Fruit fly (Drosophila melanogaster) whole organism, wandering third instar larva: ENCODE results near the gene CG14823.

Experiments used
- Abd-B ChIP-seq: fragments of >200 bp; optimal IDR thresholded peaks from 2 replicates; lab custom pipeline; 2017; ENCODE audit warnings: missing biosample characterization, missing genetic modification characterization
- CG32264 ChIP-seq: fragments of 200-800 bp; sonication (Bioruptor generic); optimal IDR thresholded peaks from 2 replicates; lab custom pipeline; 2016; ENCODE audit warnings: missing biosample characterization, missing genetic modification characterization
- Dfd ChIP-seq: fragments of >200 bp; optimal IDR thresholded peaks from 2 replicates; lab custom pipeline; 2017; ENCODE audit warnings: missing biosample characterization, missing genetic modification characterization
- HLH106 ChIP-seq: fragments of 200-800 bp; optimal IDR thresholded peaks from 3 replicates; lab custom pipeline; 2019; ENCODE audit warnings: missing biosample characterization, mild to moderate bottlenecking, missing genetic modification characterization, moderate library complexity
- Myc ChIP-seq: fragments of >200 bp; optimal IDR thresholded peaks from 2 replicates; lab custom pipeline; 2017
- Rel ChIP-seq, 2 experiments: fragments of 200-800 bp; sonication (Bioruptor generic) in 1 of 2; optimal IDR thresholded peaks; 2 replicates in 1 of 2; 3 replicates in 1 of 2; lab custom pipeline; 2016 to 2019; ENCODE audit warnings: mild to moderate bottlenecking in 2 of 2, missing biosample characterization in 2 of 2, missing genetic modification characterization in 2 of 2, moderate library complexity in 1 of 2
- Sp1 ChIP-seq: fragments of 200-800 bp; sonication (Bioruptor generic); optimal IDR thresholded peaks from 3 replicates; lab custom pipeline; 2019; ENCODE audit warnings: missing biosample characterization, mild to moderate bottlenecking, missing genetic modification characterization, moderate library complexity
- foxo ChIP-seq, 2 experiments: fragments of 200-800 bp; sonication (Bioruptor generic); optimal IDR thresholded peaks; 2 replicates in 1 of 2; 3 replicates in 1 of 2; lab custom pipeline; 2016 to 2017; ENCODE audit warnings: missing biosample characterization in 2 of 2, missing genetic modification characterization in 2 of 2
- psq ChIP-seq: fragments of 200-800 bp; sonication (Bioruptor generic); optimal IDR thresholded peaks from 3 replicates; lab custom pipeline; 2017; ENCODE audit warnings: missing biosample characterization, mild to moderate bottlenecking, missing genetic modification characterization, moderate library complexity
- sv ChIP-seq: fragments of 200-800 bp; sonication (Bioruptor generic); optimal IDR thresholded peaks from 3 replicates; lab custom pipeline; 2016; ENCODE audit warnings: missing biosample characterization, missing genetic modification characterization
- usp ChIP-seq: fragments of >200 bp; optimal IDR thresholded peaks from 2 replicates; lab custom pipeline; 2017; ENCODE audit warnings: missing biosample characterization, missing genetic modification characterization
- woc ChIP-seq: sonication (Bioruptor generic); optimal IDR thresholded peaks from 2 replicates; lab custom pipeline; 2016; ENCODE audit warnings: missing biosample characterization, mild to moderate bottlenecking, missing genetic modification characterization

The CG14823 gene

DNA sequence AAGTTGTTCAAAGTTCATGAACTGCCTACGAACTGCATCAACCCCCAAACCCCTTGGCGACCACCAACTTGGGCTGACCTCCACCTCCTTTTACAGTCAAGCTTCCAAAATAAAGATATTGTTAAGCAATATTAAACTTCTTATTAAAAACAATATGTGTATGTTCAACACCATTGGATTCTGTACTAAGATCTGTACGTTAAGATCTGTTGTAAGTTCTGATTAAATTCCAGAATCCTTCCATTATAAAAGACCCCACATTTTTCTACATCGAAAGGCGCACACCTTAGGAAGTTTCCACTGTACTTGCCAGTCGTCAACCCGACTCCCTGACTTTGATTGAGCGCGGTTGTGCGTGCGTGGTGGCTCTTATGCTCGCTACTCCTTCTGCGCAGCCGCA, 46.9 kb downstream of the CG14823 start (continued):
- TF ChIP-seq sv (GFP tag; lab: Kevin White, UChicago), result no peak
- TF ChIP-seq usp (GFP tag; lab: Kevin White, UChicago), result no peak
- TF ChIP-seq woc (GFP tag; lab: Kevin White, UChicago), result peak; percentile 43
- peak in 1 of 2 experiments; percentile 47 for TF ChIP-seq foxo (GFP tag; optimal IDR thresholded peaks at IDR 0.05; lab: Kevin White, UChicago)
- TF ChIP-seq Dfd (GFP tag; lab: Kevin White, UChicago), result no peak
- no peak for TF ChIP-seq Abd-B (GFP tag; lab: Kevin White, UChicago)
- TF ChIP-seq Sp1 (GFP tag; lab: Kevin White, UChicago), result peak; percentile 37
- no peak for TF ChIP-seq CG32264 (GFP tag; lab: Kevin White, UChicago)
- peak; percentile 57 for TF ChIP-seq HLH106 (tag; lab: Kevin White, UChicago)
- no peak for TF ChIP-seq Myc (lab: Kevin White, UChicago)
- no peak for TF ChIP-seq psq (GFP tag; lab: Kevin White, UChicago)

DNA sequence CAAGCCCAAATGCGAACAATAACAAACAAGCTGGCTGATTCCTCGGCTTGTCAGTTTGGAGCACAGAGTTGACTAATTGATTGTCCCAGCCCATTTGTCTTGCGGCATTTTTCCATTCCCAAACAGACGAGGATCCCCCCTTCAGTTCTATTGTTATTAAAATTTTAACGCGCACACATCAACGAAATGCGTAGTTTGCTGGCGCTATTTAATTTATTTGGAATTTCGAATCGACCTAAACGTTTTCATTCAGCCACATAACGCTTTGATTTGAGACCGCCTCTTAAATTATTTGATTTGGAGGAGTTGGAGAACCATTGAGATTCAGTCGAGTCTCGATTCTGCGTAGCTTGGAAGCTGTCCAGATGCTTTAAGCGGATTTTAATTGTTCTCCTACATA, 49.8 kb downstream of the CG14823 start:
- no peak for TF ChIP-seq Rel (GFP tag; optimal IDR thresholded peaks at IDR 0.05; lab: Kevin White, UChicago)
- no peak for TF ChIP-seq Rel (tag; optimal IDR thresholded peaks at IDR 0.05; lab: Kevin White, UChicago)
